Fruit fly (Drosophila melanogaster): Measurements from ENCODE around the gene mei-41.

Gene mei-41

DNA sequence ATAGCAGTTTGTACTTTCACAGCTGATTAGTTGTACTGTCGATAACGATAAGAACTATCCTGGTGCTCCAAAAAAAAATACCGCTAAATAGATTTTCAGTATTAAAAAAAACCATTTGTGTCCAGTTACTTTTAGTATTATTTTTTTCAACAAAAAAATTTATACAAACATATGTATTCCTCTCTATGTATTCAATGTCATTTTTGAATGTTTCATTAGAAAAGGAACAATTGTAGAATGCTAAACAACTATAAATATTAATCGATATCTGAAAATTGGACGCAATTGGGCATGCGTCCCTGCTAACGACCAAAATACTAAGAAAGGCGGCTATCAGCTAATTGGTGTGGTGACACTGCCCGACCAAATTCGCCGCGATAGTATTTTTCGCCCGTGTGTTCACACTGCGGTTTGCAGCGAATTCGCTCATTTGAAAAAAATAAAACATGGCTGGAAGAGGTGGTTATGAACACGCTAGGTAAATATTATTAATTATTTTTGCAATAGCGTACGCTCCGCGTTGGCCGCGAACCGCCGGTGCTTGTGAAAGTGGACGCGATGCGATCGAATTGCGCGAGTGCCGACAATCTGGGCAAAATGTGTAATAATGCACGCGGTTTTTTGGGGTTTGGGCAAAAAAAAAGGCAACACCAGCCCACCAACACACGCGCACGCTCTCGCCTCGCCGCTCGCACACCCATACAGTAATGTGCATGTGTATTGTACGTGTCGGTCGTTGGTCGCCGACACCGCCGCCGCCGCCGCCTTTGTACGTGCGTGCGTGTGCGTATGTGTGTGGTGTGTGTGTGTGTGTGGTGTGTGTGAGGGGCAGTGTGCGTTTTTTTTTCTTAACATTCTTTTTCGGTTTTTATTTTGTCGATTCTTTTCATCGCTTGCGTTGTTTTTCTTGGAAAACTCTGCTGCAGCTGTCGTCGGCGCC lies 57.0 kb downstream of the mei-41 start, which contains the start of the genes CG34015 and eIF4H1 (continued):
- TF ChIP-seq CG7368 (GFP tag; optimal IDR thresholded peaks at IDR 0.05) (no peak), Eip78C (GFP tag) (peak; percentile 88), CG4318 (GFP tag; optimal IDR thresholded peaks at IDR 0.05) (no peak), esn (GFP tag; optimal IDR thresholded peaks at IDR 0.05) (peak; percentile 1), Met (GFP tag; optimal IDR thresholded peaks at IDR 0.05) (peak; percentile 42), CG10631 (GFP tag; optimal IDR thresholded peaks at IDR 0.05) (no peak), Gug (GFP tag; IDR thresholded peaks at IDR 0.05) (no peak), CG6163 (GFP tag; IDR thresholded peaks at IDR 0.05) (peak; percentile 62; the same call in 2 of the 3 replicates), achi (GFP tag; optimal IDR thresholded peaks at IDR 0.05) (no peak), CG31627 (GFP tag; optimal IDR thresholded peaks at IDR 0.05) (no peak), Sox14 (GFP tag; optimal IDR thresholded peaks at IDR 0.05) (peak; percentile 63), CG3032 (tag; optimal IDR thresholded peaks at IDR 0.05) (no peak), fd85E (GFP tag; optimal IDR thresholded peaks at IDR 0.05) (no peak), CG15336 (GFP tag; IDR thresholded peaks at IDR 0.05) (peak; percentile 77), Ets96B (tag; optimal IDR thresholded peaks at IDR 0.05) (no peak), CG6854 (GFP tag; optimal IDR thresholded peaks at IDR 0.05) (peak; percentile 80), Blimp-1 (GFP tag; optimal IDR thresholded peaks at IDR 0.05) (no peak), Sox15 (GFP tag; optimal IDR thresholded peaks at IDR 0.05) (no peak), dsx (GFP tag; optimal IDR thresholded peaks at IDR 0.05; ENCODE audit: poor library complexity, severe bottlenecking) (no peak), Eip93F (GFP tag; optimal IDR thresholded peaks at IDR 0.05) (no peak), acj6 (GFP tag; optimal IDR thresholded peaks at IDR 0.05) (no peak), net (GFP tag; optimal IDR thresholded peaks at IDR 0.05) (peak; percentile 61), ss (GFP tag; optimal IDR thresholded peaks at IDR 0.05) (peak; percentile 87 to 93), CG34406 (GFP tag; optimal IDR thresholded peaks at IDR 0.05) (peak; percentile 34)

DNA sequence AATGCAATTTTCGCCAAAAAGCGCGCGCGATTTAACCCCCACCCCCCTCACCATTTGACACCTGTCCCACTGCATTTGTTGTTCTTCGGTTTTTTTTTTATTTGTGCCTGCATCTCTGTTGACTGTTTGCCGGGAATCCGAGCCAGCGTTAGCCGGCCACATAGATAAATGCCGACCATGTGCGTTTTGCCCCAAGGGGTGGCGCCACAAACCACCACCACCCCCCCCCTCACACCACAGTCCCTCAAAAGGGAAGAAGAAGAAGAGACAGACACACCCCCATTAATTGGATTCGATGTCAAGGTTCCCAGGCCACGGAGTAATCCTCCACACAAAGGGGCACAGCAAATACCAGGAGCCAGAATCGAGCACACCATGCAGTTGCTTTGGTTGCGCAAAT lies 57.8 kb downstream of the mei-41 start:
- TF ChIP-seq lz (GFP tag; optimal IDR thresholded peaks at IDR 0.05), result no peak

Data from whole organism, prepupa.